Fruit fly (Drosophila melanogaster): Measurements from ENCODE around the gene ND-ACP.

ND-ACP gene

dm6 chr3L:1307005-1307632 is 22.6 kb upstream of the ND-ACP start, which contains the start of the genes Ctr9 and Nt5a (continued):
- TF ChIP-seq sc (optimal IDR thresholded peaks at IDR 0.05) (no peak), sc (GFP tag; optimal IDR thresholded peaks at IDR 0.05) (no peak), zen (tag; optimal IDR thresholded peaks at IDR 0.05) (peak; percentile 18), CG34376 (GFP tag; optimal IDR thresholded peaks at IDR 0.05) (peak; percentile 70), CG7786 (GFP tag; optimal IDR thresholded peaks at IDR 0.05) (peak; percentile 52), slou (GFP tag; optimal IDR thresholded peaks at IDR 0.05) (no peak), ash1 (GFP tag; optimal IDR thresholded peaks at IDR 0.05) (peak; percentile 5), Ada2b (GFP tag; IDR thresholded peaks at IDR 0.05) (0 out of 2 replicates have a peak, but pooled peaks have one; percentile 25), CG10654 (GFP tag; optimal IDR thresholded peaks at IDR 0.05) (peak; percentile 33), CG16863 (GFP tag; optimal IDR thresholded peaks at IDR 0.05) (peak; percentile 27), nmo (GFP tag; optimal IDR thresholded peaks at IDR 0.05) (peak; percentile 67), CG31224 (GFP tag; IDR thresholded peaks at IDR 0.05) (peak; percentile 62; the same call in 1 of the 2 replicates), CG17361 (GFP tag; IDR thresholded peaks at IDR 0.05) (no peak; the same call in 2 of the 3 replicates), CG33213 (GFP tag; optimal IDR thresholded peaks at IDR 0.05) (peak; percentile 43), CG11456 (GFP tag; IDR thresholded peaks at IDR 0.05) (peak; percentile 81), shn (GFP tag; optimal IDR thresholded peaks at IDR 0.05) (peak; percentile 76), nerfin-2 (GFP tag; IDR thresholded peaks at IDR 0.05; ENCODE audit: partially characterized antibody) (peak; percentile 49), mld (GFP tag; IDR thresholded peaks at IDR 0.05; ENCODE audit: partially characterized antibody) (peak; percentile 10; the same call in 1 of the 3 replicates), chn (GFP tag; optimal IDR thresholded peaks at IDR 0.05) (peak; percentile 48), CG8359 (GFP tag; optimal IDR thresholded peaks at IDR 0.05; ENCODE audit: borderline replicate concordance) (no peak), slp2 (GFP tag; optimal IDR thresholded peaks at IDR 0.05) (peak; percentile 26), bab2 (GFP tag; optimal IDR thresholded peaks at IDR 0.05) (peak; percentile 59), CG4707 (GFP tag; optimal IDR thresholded peaks at IDR 0.05) (no peak), CG13424 (tag; optimal IDR thresholded peaks at IDR 0.05) (peak; percentile 65), CG14667 (GFP tag; IDR thresholded peaks at IDR 0.05) (no peak), ftz-f1 (GFP tag; optimal IDR thresholded peaks at IDR 0.05) (peak; percentile 33), tx (GFP tag; optimal IDR thresholded peaks at IDR 0.05) (peak; percentile 79), Antp (GFP tag; optimal IDR thresholded peaks at IDR 0.05) (peak; percentile 76), CG14441 (GFP tag; IDR thresholded peaks at IDR 0.05) (no peak), al (GFP tag; IDR thresholded peaks at IDR 0.05) (peak; percentile 32; the same call in 1 of the 2 replicates), CG7271 (tag; optimal IDR thresholded peaks at IDR 0.05) (no peak), Ets65A (GFP tag) (peak; percentile 90), scrt (GFP tag; optimal IDR thresholded peaks at IDR 0.05) (peak; percentile 38), GATAe (GFP tag; conservative IDR thresholded peaks at IDR 0.05) (no peak), Awh (GFP tag; IDR thresholded peaks at IDR 0.05) (no peak), CG14860 (GFP tag; IDR thresholded peaks at IDR 0.05; ENCODE audit: partially characterized antibody) (peak; percentile 68), CG4730 (GFP tag; IDR thresholded peaks at IDR 0.05) (no peak), CG9609 (GFP tag; optimal IDR thresholded peaks at IDR 0.05) (peak; percentile 5), kni (GFP tag; optimal IDR thresholded peaks at IDR 0.05) (peak; percentile 79), Side (GFP tag; optimal IDR thresholded peaks at IDR 0.05) (peak; percentile 49), CG13296 (GFP tag; optimal IDR thresholded peaks at IDR 0.05) (peak; percentile 21), CG7987 (GFP tag; optimal IDR thresholded peaks at IDR 0.05) (peak; percentile 42), hbn (GFP tag; IDR thresholded peaks at IDR 0.05; ENCODE audit: partially characterized antibody) (peak; percentile 56), CG8478 (optimal IDR thresholded peaks at IDR 0.05) (no peak), CG6254 (GFP tag; optimal IDR thresholded peaks at IDR 0.05) (no peak), CG10321 (GFP tag; IDR thresholded peaks at IDR 0.05) (no peak), Sin3A (optimal IDR thresholded peaks at IDR 0.05) (peak; percentile 80), ems (GFP tag; optimal IDR thresholded peaks at IDR 0.05) (peak; percentile 56), CG4360 (GFP tag; IDR thresholded peaks at IDR 0.05) (0 out of 2 replicates have a peak, but pooled peaks have one; percentile 36), CG6683 (GFP tag; optimal IDR thresholded peaks at IDR 0.05) (peak; percentile 31), CG11247 (GFP tag; IDR thresholded peaks at IDR 0.05) (peak; percentile 67; the same call in 1 of the 2 replicates)
